Fruit fly (Drosophila melanogaster) whole organism, embryonic: Measurements from ENCODE around the gene synr.

Experiments
- Atf6 ChIP-seq: fragments of 200-800 bp; sonication (Bioruptor generic); IDR thresholded peaks from 2 replicates; pipeline ENCODE4 v1.3.6; 2022; ENCODE audit warnings: missing biosample characterization, missing genetic modification characterization
- Bteb2 ChIP-seq: fragments of 200-800 bp; sonication (Bioruptor generic); optimal IDR thresholded peaks from 2 replicates; lab custom pipeline; 2016; ENCODE audit warnings: missing biosample characterization, missing genetic modification characterization
- CG10147 ChIP-seq: fragments of 200-800 bp; sonication (Bioruptor generic); optimal IDR thresholded peaks from 2 replicates; lab custom pipeline; 2019; ENCODE audit warnings: missing biosample characterization, mild to moderate bottlenecking, missing genetic modification characterization, moderate library complexity
- CG10543 ChIP-seq: fragments of 200-800 bp; sonication (Bioruptor generic); optimal IDR thresholded peaks from 3 replicates; lab custom pipeline; 2017; ENCODE audit warnings: missing biosample characterization, mild to moderate bottlenecking, missing genetic modification characterization, moderate library complexity
- CG10654 ChIP-seq: fragments of 200-800 bp; sonication (Bioruptor generic); optimal IDR thresholded peaks from 2 replicates; lab custom pipeline; 2016; ENCODE audit warnings: missing biosample characterization, missing genetic modification characterization
- CG11398 ChIP-seq: fragments of 200-800 bp; sonication (Bioruptor generic); optimal IDR thresholded peaks from 2 replicates; lab custom pipeline; 2016; ENCODE audit warnings: missing biosample characterization, missing genetic modification characterization
- CG12071 ChIP-seq: fragments of 200-800 bp; sonication (Bioruptor generic); optimal IDR thresholded peaks from 3 replicates; lab custom pipeline; 2018; ENCODE audit warnings: missing biosample characterization, mild to moderate bottlenecking, missing genetic modification characterization
- CG1233 ChIP-seq: fragments of 200-800 bp; sonication (Bioruptor generic); optimal IDR thresholded peaks from 4 replicates; lab custom pipeline; 2018; ENCODE audit warnings: missing biosample characterization, mild to moderate bottlenecking, missing genetic modification characterization
- CG13424 ChIP-seq: fragments of 200-800 bp; sonication (Bioruptor generic); optimal IDR thresholded peaks from 2 replicates; lab custom pipeline; 2019; ENCODE audit warnings: missing biosample characterization, mild to moderate bottlenecking, missing genetic modification characterization, moderate library complexity
- CG15269 ChIP-seq: fragments of 200-800 bp; sonication (Bioruptor generic); optimal IDR thresholded peaks from 2 replicates; lab custom pipeline; 2018; ENCODE audit warnings: missing biosample characterization, mild to moderate bottlenecking, missing genetic modification characterization, moderate library complexity
- CG17829 ChIP-seq: fragments of 200-800 bp; optimal IDR thresholded peaks from 2 replicates; lab custom pipeline; 2019; ENCODE audit warnings: missing biosample characterization, mild to moderate bottlenecking, missing genetic modification characterization, moderate library complexity
- CG2120 ChIP-seq: fragments of 200-800 bp; sonication (Bioruptor generic); optimal IDR thresholded peaks from 3 replicates; lab custom pipeline; 2016; ENCODE audit warnings: missing biosample characterization, missing genetic modification characterization
- CG2129 ChIP-seq: fragments of 200-800 bp; sonication (Bioruptor generic); IDR thresholded peaks from 2 replicates; pipeline ENCODE4 v1.3.6; 2022; ENCODE audit warnings: missing biosample characterization, missing genetic modification characterization; ENCODE audit not compliant: partially characterized antibody
- CG2712 ChIP-seq: fragments of 200-800 bp; optimal IDR thresholded peaks from 3 replicates; lab custom pipeline; 2019; ENCODE audit warnings: missing biosample characterization, mild to moderate bottlenecking, missing genetic modification characterization, moderate library complexity
- CG3847 ChIP-seq: fragments of 200-800 bp; sonication (Bioruptor generic); IDR thresholded peaks from 2 replicates; pipeline ENCODE4 v1.3.6; 2022; ENCODE audit warnings: missing biosample characterization, missing genetic modification characterization
- CG43689 ChIP-seq: fragments of 200-800 bp; sonication (Bioruptor generic); IDR thresholded peaks from 2 replicates; pipeline ENCODE4 v1.3.6; 2022; ENCODE audit warnings: missing biosample characterization, missing genetic modification characterization
- CG4820 ChIP-seq: fragments of 200-800 bp; sonication (Bioruptor generic); optimal IDR thresholded peaks from 3 replicates; lab custom pipeline; 2016; ENCODE audit warnings: missing biosample characterization, missing genetic modification characterization
- CG6854 ChIP-seq: fragments of 200-800 bp; sonication (Bioruptor generic); optimal IDR thresholded peaks from 3 replicates; lab custom pipeline; 2017; ENCODE audit warnings: missing biosample characterization, mild to moderate bottlenecking, missing genetic modification characterization
- CG7987 ChIP-seq: fragments of 200-800 bp; sonication (Bioruptor generic); optimal IDR thresholded peaks from 2 replicates; lab custom pipeline; 2018; ENCODE audit warnings: missing biosample characterization, mild to moderate bottlenecking, missing genetic modification characterization, moderate library complexity
- CG9609 ChIP-seq: fragments of 200-800 bp; sonication (Bioruptor generic); optimal IDR thresholded peaks from 3 replicates; lab custom pipeline; 2016; ENCODE audit warnings: missing biosample characterization, missing genetic modification characterization
- Camta ChIP-seq: fragments of 200-800 bp; sonication (Bioruptor generic); optimal IDR thresholded peaks from 2 replicates; lab custom pipeline; 2016; ENCODE audit warnings: missing biosample characterization, missing genetic modification characterization
- Kr ChIP-seq: fragments of 200-800 bp; sonication (Bioruptor generic); optimal IDR thresholded peaks from 2 replicates; lab custom pipeline; 2017; ENCODE audit warnings: missing biosample characterization, mild to moderate bottlenecking, missing genetic modification characterization
- Lpt ChIP-seq: fragments of >200 bp; optimal IDR thresholded peaks from 2 replicates; lab custom pipeline; 2018; ENCODE audit warnings: missing biosample characterization, missing genetic modification characterization
- Mad ChIP-seq: fragments of 200-800 bp; sonication (Bioruptor generic); optimal IDR thresholded peaks from 2 replicates; lab custom pipeline; 2016; ENCODE audit warnings: missing biosample characterization, missing genetic modification characterization
- Mrtf ChIP-seq: fragments of 200-800 bp; sonication (Bioruptor generic); IDR thresholded peaks from 3 replicates; pipeline ENCODE4 v1.3.6; 2022; ENCODE audit warnings: missing biosample characterization, missing genetic modification characterization
- Rfx ChIP-seq: fragments of 200-800 bp; sonication (Bioruptor generic); IDR thresholded peaks from 2 replicates; pipeline ENCODE4 v1.3.6; 2022; ENCODE audit warnings: missing biosample characterization, missing genetic modification characterization
- YL-1 ChIP-seq: fragments of 200-800 bp; sonication (Bioruptor generic); optimal IDR thresholded peaks from 3 replicates; lab custom pipeline; 2017; ENCODE audit warnings: missing biosample characterization, mild to moderate bottlenecking, missing genetic modification characterization
- ab ChIP-seq: fragments of 200-800 bp; sonication (Bioruptor generic); optimal IDR thresholded peaks from 2 replicates; lab custom pipeline; 2016; ENCODE audit warnings: missing biosample characterization, missing genetic modification characterization
- bbx ChIP-seq: fragments of 200-800 bp; sonication (Bioruptor generic); IDR thresholded peaks from 2 replicates; pipeline ENCODE4 v1.3.6; 2022; ENCODE audit warnings: missing biosample characterization, missing genetic modification characterization; ENCODE audit not compliant: partially characterized antibody
- bigmax ChIP-seq: fragments of 200-800 bp; sonication (Bioruptor generic); optimal IDR thresholded peaks from 2 replicates; lab custom pipeline; 2018; ENCODE audit warnings: missing biosample characterization, mild to moderate bottlenecking, missing genetic modification characterization
- bowl ChIP-seq: fragments of 200-800 bp; sonication (Bioruptor generic); IDR thresholded peaks from 2 replicates; pipeline ENCODE4 v1.3.6; 2022; ENCODE audit warnings: missing biosample characterization, missing genetic modification characterization
- br ChIP-seq: fragments of >200 bp; optimal IDR thresholded peaks from 2 replicates; lab custom pipeline; 2017
- cato ChIP-seq: fragments of 200-800 bp; sonication (Bioruptor generic); optimal IDR thresholded peaks from 2 replicates; lab custom pipeline; 2016; ENCODE audit warnings: missing biosample characterization, missing genetic modification characterization, borderline replicate concordance
- crol ChIP-seq: fragments of 200-800 bp; sonication (Bioruptor generic); IDR thresholded peaks from 2 replicates; pipeline ENCODE4 v1.3.6; 2022; ENCODE audit warnings: missing biosample characterization, missing genetic modification characterization
- disco-r ChIP-seq: fragments of 200-800 bp; sonication (Bioruptor generic); optimal IDR thresholded peaks from 2 replicates; lab custom pipeline; 2016; ENCODE audit warnings: missing biosample characterization, missing genetic modification characterization
- dysf ChIP-seq: fragments of 200-800 bp; sonication (Bioruptor generic); IDR thresholded peaks from 3 replicates; pipeline ENCODE4 v1.3.6; 2022; ENCODE audit warnings: missing biosample characterization, missing genetic modification characterization
- emc ChIP-seq: fragments of 200-800 bp; sonication (Bioruptor generic); optimal IDR thresholded peaks from 2 replicates; lab custom pipeline; 2016; ENCODE audit warnings: missing biosample characterization, missing genetic modification characterization
- ewg ChIP-seq: fragments of 200-800 bp; sonication (Bioruptor generic); optimal IDR thresholded peaks from 3 replicates; lab custom pipeline; 2017; ENCODE audit warnings: mild to moderate bottlenecking, missing biosample characterization, missing genetic modification reagents, missing genetic modification characterization
- fd64A ChIP-seq: fragments of 200-800 bp; sonication (Bioruptor generic); optimal IDR thresholded peaks from 3 replicates; lab custom pipeline; 2018; ENCODE audit warnings: missing biosample characterization, mild to moderate bottlenecking, missing genetic modification characterization
- fd96Cb ChIP-seq: fragments of 200-800 bp; sonication (Bioruptor generic); optimal IDR thresholded peaks from 2 replicates; lab custom pipeline; 2018; ENCODE audit warnings: missing biosample characterization, mild to moderate bottlenecking, missing genetic modification characterization, moderate library complexity
- gem ChIP-seq: fragments of 200-800 bp; sonication (Bioruptor generic); optimal IDR thresholded peaks from 2 replicates; lab custom pipeline; 2019; ENCODE audit warnings: missing biosample characterization, mild to moderate bottlenecking, missing genetic modification characterization, moderate library complexity
- grau ChIP-seq: fragments of 200-800 bp; optimal IDR thresholded peaks from 3 replicates; lab custom pipeline; 2019; ENCODE audit warnings: missing biosample characterization, mild to moderate bottlenecking, missing genetic modification characterization, moderate library complexity
- grn ChIP-seq: fragments of 200-800 bp; sonication (Bioruptor generic); optimal IDR thresholded peaks from 3 replicates; lab custom pipeline; 2017; ENCODE audit warnings: missing biosample characterization, missing genetic modification characterization
- h ChIP-seq: fragments of >200 bp; optimal IDR thresholded peaks from 2 replicates; lab custom pipeline; 2017
- ham ChIP-seq: fragments of 200-800 bp; sonication (Bioruptor generic); IDR thresholded peaks from 2 replicates; pipeline ENCODE4 v1.3.6; 2022; ENCODE audit warnings: missing biosample characterization, missing genetic modification characterization
- jigr1 ChIP-seq: fragments of 200-800 bp; sonication (Bioruptor generic); IDR thresholded peaks from 3 replicates; pipeline ENCODE4 v1.3.6; 2022; ENCODE audit warnings: missing biosample characterization, missing genetic modification characterization
- lilli ChIP-seq: fragments of 200-800 bp; sonication (Bioruptor generic); optimal IDR thresholded peaks from 3 replicates; lab custom pipeline; 2016; ENCODE audit warnings: missing biosample characterization, missing genetic modification characterization
- lmd ChIP-seq: fragments of 200-800 bp; sonication (Bioruptor generic); IDR thresholded peaks from 2 replicates; pipeline ENCODE4 v1.3.6; 2022; ENCODE audit warnings: missing biosample characterization, missing genetic modification characterization
- nerfin-2 ChIP-seq: fragments of 200-800 bp; sonication (Bioruptor generic); IDR thresholded peaks from 2 replicates; pipeline ENCODE4 v1.3.6; 2022; ENCODE audit warnings: missing biosample characterization, missing genetic modification characterization; ENCODE audit not compliant: partially characterized antibody
- onecut ChIP-seq: fragments of 200-800 bp; sonication (Bioruptor generic); IDR thresholded peaks from 2 replicates; pipeline ENCODE4 v1.3.6; 2022; ENCODE audit warnings: missing biosample characterization, missing genetic modification characterization
- ro ChIP-seq: fragments of 200-800 bp; sonication (Bioruptor generic); IDR thresholded peaks from 2 replicates; pipeline ENCODE4 v1.3.6; 2022; ENCODE audit warnings: missing biosample characterization, missing genetic modification characterization
- zen ChIP-seq: fragments of 200-800 bp; sonication (Bioruptor generic); optimal IDR thresholded peaks from 3 replicates; lab custom pipeline; 2018; ENCODE audit warnings: missing biosample characterization, mild to moderate bottlenecking, missing genetic modification characterization, moderate library complexity
- zfh2 ChIP-seq: fragments of 200-800 bp; sonication (Bioruptor generic); optimal IDR thresholded peaks from 2 replicates; lab custom pipeline; 2016; ENCODE audit warnings: missing biosample characterization, missing genetic modification characterization

Gene synr

dm6 chr2L:4907986-4908385 is 34.6 kb upstream of the synr start (continued):
- TF ChIP-seq CG2120 (GFP tag; lab: Kevin White, UChicago) = no peak
- TF ChIP-seq dysf (GFP tag; lab: Robert Waterston, UW) = peak; percentile 69
- TF ChIP-seq Rfx (GFP tag; lab: Robert Waterston, UW) = no peak
- TF ChIP-seq jigr1 (GFP tag; lab: Robert Waterston, UW) = no peak
- no peak for TF ChIP-seq emc
- TF ChIP-seq Atf6 (GFP tag; lab: Robert Waterston, UW) = peak; percentile 57; the same call in 1 of the 2 replicates
- no peak for TF ChIP-seq Lpt (GFP tag; lab: Kevin White, UChicago)
- no peak for TF ChIP-seq CG10543 (GFP tag; lab: Kevin White, UChicago)
- peak; percentile 63; the same call in 1 of the 2 replicates for TF ChIP-seq CG43689 (GFP tag; lab: Robert Waterston, UW)
- TF ChIP-seq fd64A = peak; percentile 10
- TF ChIP-seq Mrtf (GFP tag; lab: Robert Waterston, UW) = no peak
- peak; percentile 61 for TF ChIP-seq CG12071 (GFP tag; lab: Kevin White, UChicago)
- TF ChIP-seq disco-r = no peak
- peak; percentile 60 for TF ChIP-seq onecut (GFP tag; lab: Robert Waterston, UW)
- TF ChIP-seq lmd = peak; percentile 60
- TF ChIP-seq ab (GFP tag; lab: Kevin White, UChicago) = no peak
- TF ChIP-seq nerfin-2 (GFP tag; lab: Robert Waterston, UW) = no peak
- no peak for TF ChIP-seq YL-1 (GFP tag; lab: Kevin White, UChicago)
- peak; percentile 55 for TF ChIP-seq zen (tag; lab: Kevin White, UChicago)
- peak; percentile 49 for TF ChIP-seq CG10147 (GFP tag; lab: Kevin White, UChicago)
- TF ChIP-seq CG15269 (tag; lab: Kevin White, UChicago) = peak; percentile 89
- peak; percentile 72 for TF ChIP-seq CG17829 (tag; lab: Kevin White, UChicago)
- peak; percentile 78 for TF ChIP-seq CG2712 (tag; lab: Kevin White, UChicago)
- no peak for TF ChIP-seq bigmax (GFP tag; lab: Kevin White, UChicago)
- TF ChIP-seq Mad (GFP tag; lab: Kevin White, UChicago) = peak; percentile 28
- TF ChIP-seq CG10654 (GFP tag; lab: Kevin White, UChicago) = peak; percentile 53
- TF ChIP-seq gem (tag; lab: Kevin White, UChicago) = peak; percentile 90
- TF ChIP-seq grn (GFP tag; lab: Kevin White, UChicago) = no peak
- TF ChIP-seq grau (tag; lab: Kevin White, UChicago) = peak; percentile 56
- no peak for TF ChIP-seq br
- peak; percentile 77 for TF ChIP-seq fd96Cb (tag; lab: Kevin White, UChicago)
- TF ChIP-seq ewg = peak; percentile 64
- TF ChIP-seq CG13424 (tag; lab: Kevin White, UChicago) = peak; percentile 89
- TF ChIP-seq CG3847 (GFP tag; lab: Robert Waterston, UW) = no peak
- no peak for TF ChIP-seq ham (GFP tag; lab: Robert Waterston, UW)
- no peak for TF ChIP-seq bbx (GFP tag; lab: Robert Waterston, UW)
- no peak for TF ChIP-seq ro
- TF ChIP-seq Kr (GFP tag; lab: Kevin White, UChicago) = no peak
- peak; percentile 17 for TF ChIP-seq lilli (GFP tag; lab: Kevin White, UChicago)
- no peak for TF ChIP-seq CG2129 (GFP tag; lab: Robert Waterston, UW)
- TF ChIP-seq crol (GFP tag; lab: Robert Waterston, UW) = no peak
- no peak for TF ChIP-seq zfh2
- peak; percentile 35 for TF ChIP-seq cato (GFP tag; lab: Kevin White, UChicago)
- no peak for TF ChIP-seq Camta
- TF ChIP-seq CG1233 = peak; percentile 58
- no peak for TF ChIP-seq Bteb2 (GFP tag; lab: Kevin White, UChicago)
- peak; percentile 62 for TF ChIP-seq CG6854 (GFP tag; lab: Kevin White, UChicago)
- no peak for TF ChIP-seq CG11398
- peak; percentile 41 for TF ChIP-seq CG4820 (GFP tag; lab: Kevin White, UChicago)
- TF ChIP-seq CG9609 (GFP tag; lab: Kevin White, UChicago) = no peak
- no peak for TF ChIP-seq h
- peak; percentile 44 for TF ChIP-seq CG7987 (GFP tag; lab: Kevin White, UChicago)
- TF ChIP-seq bowl (GFP tag; lab: Robert Waterston, UW) = peak; percentile 65; the same call in 1 of the 2 replicates
